Worm (Caenorhabditis elegans): Measurements from ENCODE around the gene F39B3.7.
A peak's percentile ranks its signal among the peaks of the same experiment; 100 is the strongest.

Gene F39B3.7

ce11 chrX:17609948-17610347 lies 42.7 kb upstream of the F39B3.7 start, which contains the start of gene C16H3.3:
Gene C16H3.3, minus strand, starts transcription at chrX:17610048.
- TF ChIP-seq sptf-2 (GFP tag; optimal IDR thresholded peaks at IDR 0.05) (no peak), F33H1.4 (GFP tag; IDR thresholded peaks at IDR 0.05) (no peak), lin-35 (GFP tag; optimal IDR thresholded peaks at IDR 0.05) (no peak), ZK185.1 (tag; optimal IDR thresholded peaks at IDR 0.05; ENCODE audit: poor library complexity, severe bottlenecking) (no peak), pha-4 (tag; optimal IDR thresholded peaks at IDR 0.05) (no peak), hsf-1 (GFP tag; IDR thresholded peaks at IDR 0.05) (no peak), sea-2 (GFP tag; IDR thresholded peaks at IDR 0.05) (no peak), rcor-1 (GFP tag; IDR thresholded peaks at IDR 0.05) (no peak), D2030.7 (GFP tag; IDR thresholded peaks at IDR 0.05) (no peak), F22D6.2 (tag; optimal IDR thresholded peaks at IDR 0.05) (no peak), madf-10 (tag; optimal IDR thresholded peaks at IDR 0.05) (no peak), athp-1 (tag; optimal IDR thresholded peaks at IDR 0.05) (no peak), lin-54 (GFP tag; optimal IDR thresholded peaks at IDR 0.05) (no peak), hlh-12 (tag; optimal IDR thresholded peaks at IDR 0.05) (no peak), K11D2.4 (GFP tag; IDR thresholded peaks at IDR 0.05) (no peak), sdz-38 (tag; optimal IDR thresholded peaks at IDR 0.05) (no peak), nhr-90 (tag; optimal IDR thresholded peaks at IDR 0.05) (no peak)

ce11 chrX:17601345-17601744 lies 34.1 kb upstream of the F39B3.7 start:
- TF ChIP-seq dox-1 (GFP tag; IDR thresholded peaks at IDR 0.05) (0 out of 2 replicates have a peak, but pooled peaks have one; percentile 23), nhr-80 (tag; optimal IDR thresholded peaks at IDR 0.05) (peak; percentile 73), ZK185.1 (tag; optimal IDR thresholded peaks at IDR 0.05; ENCODE audit: poor library complexity, severe bottlenecking) (no peak)

ce11 chrX:17600139-17600538 lies 32.9 kb upstream of the F39B3.7 start, which contains the start of gene lec-9:
Gene lec-9, plus strand, starts transcription at chrX:17600487.
- TF ChIP-seq chd-7 (tag; optimal IDR thresholded peaks at IDR 0.05) = no peak
- no peak for TF ChIP-seq rpc-1 (optimal IDR thresholded peaks at IDR 0.05)
- TF ChIP-seq rpc-1 (tag; optimal IDR thresholded peaks at IDR 0.05) = no peak
- peak; percentile 20 for TF ChIP-seq ztf-22 (GFP tag; optimal IDR thresholded peaks at IDR 0.05)
- peak; percentile 63 to 74 for TF ChIP-seq let-607 (tag; optimal IDR thresholded peaks at IDR 0.05)
- TF ChIP-seq nhr-80 (tag; optimal IDR thresholded peaks at IDR 0.05) = peak; percentile 85
- TF ChIP-seq pha-4 (tag; optimal IDR thresholded peaks at IDR 0.05) = peak; percentile 74
- no peak for TF ChIP-seq akir-1 (GFP tag; optimal IDR thresholded peaks at IDR 0.05)
- TF ChIP-seq atf-7 (tag; optimal IDR thresholded peaks at IDR 0.05) = peak; percentile 50
- no peak for TF ChIP-seq T26A5.8 (tag; optimal IDR thresholded peaks at IDR 0.05)
- peak; percentile 17 for TF ChIP-seq ets-4 (GFP tag; optimal IDR thresholded peaks at IDR 0.05)
- no peak for TF ChIP-seq die-1 (tag; optimal IDR thresholded peaks at IDR 0.05)

- TF ChIP-seq T07F8.4 (tag; optimal IDR thresholded peaks at IDR 0.05) (no peak), K11D2.4 (GFP tag; IDR thresholded peaks at IDR 0.05) (no peak), nhr-179 (tag; optimal IDR thresholded peaks at IDR 0.05) (no peak), mel-28 (tag; optimal IDR thresholded peaks at IDR 0.05; ENCODE audit: borderline replicate concordance) (no peak), gei-17 (GFP tag; optimal IDR thresholded peaks at IDR 0.05) (no peak), nhr-80 (tag; optimal IDR thresholded peaks at IDR 0.05) (peak; percentile 55), atf-7 (tag; optimal IDR thresholded peaks at IDR 0.05) (peak; percentile 18), Y56A3A.18 (GFP tag; IDR thresholded peaks at IDR 0.05) (no peak), F33H1.4 (GFP tag; IDR thresholded peaks at IDR 0.05) (no peak), egrh-3 (GFP tag; IDR thresholded peaks at IDR 0.05) (no peak), attf-3 (GFP tag; conservative IDR thresholded peaks at IDR 0.05) (no peak)
These were observed 31.4 kb upstream of the F39B3.7 start for ce11 chrX:17598712-17599111.

All from whole organism, young adult.